Worm (Caenorhabditis elegans) whole organism, L1 larva: ENCODE data around the gene str-130.

Source experiments
- C16A3.4 ChIP-seq: fragments of 150-350 bp; optimal IDR thresholded peaks from 2 replicates; lab custom pipeline; 2014; ENCODE audit warnings: missing biosample characterization, missing genetic modification characterization
- alr-1 ChIP-seq: fragments of 200-800 bp; sonication (Bioruptor generic); optimal IDR thresholded peaks from 2 replicates; lab custom pipeline; 2018; ENCODE audit warnings: borderline replicate concordance, mild to moderate bottlenecking, missing genetic modification characterization, missing compliant biosample characterization
- aly-2 ChIP-seq: fragments of 150-350 bp; optimal IDR thresholded peaks from 2 replicates; lab custom pipeline; 2014; ENCODE audit warnings: missing biosample characterization, missing genetic modification characterization
- blmp-1 ChIP-seq: fragments of 150-350 bp; optimal IDR thresholded peaks from 2 replicates; lab custom pipeline; 2014; ENCODE audit warnings: missing biosample characterization, missing genetic modification characterization
- ceh-88 ChIP-seq: fragments of 200-800 bp; sonication (Bioruptor generic); IDR thresholded peaks from 2 replicates; pipeline ENCODE4 v1.3.6; 2022; ENCODE audit warnings: missing genetic modification characterization, missing compliant biosample characterization
- dpl-1 ChIP-seq, 3 experiments: fragments of 150-350 bp in 2 of 3; sonication (generic microtip) in 1 of 3; optimal IDR thresholded peaks; 2 replicates each; lab custom pipeline; 2014 to 2017; ENCODE audit warnings: missing biosample characterization in 3 of 3, missing genetic modification characterization in 3 of 3, missing genetic modification reagents in 3 of 3
- dsc-1 ChIP-seq: sonication (generic microtip); optimal IDR thresholded peaks from 2 replicates; lab custom pipeline; 2016; ENCODE audit warnings: mild to moderate bottlenecking, missing genetic modification characterization, missing compliant biosample characterization
- efl-1 ChIP-seq, 4 experiments: fragments of 150-350 bp; optimal IDR thresholded peaks in 3 of 4; peaks in 1 of 4; 1 replicate in 1 of 4; 2 replicates in 3 of 4; lab custom pipeline; 2014; ENCODE audit warnings: missing biosample characterization in 2 of 4, missing genetic modification characterization in 2 of 4, missing genetic modification reagents in 2 of 4
- efl-3 ChIP-seq: fragments of 200-800 bp; sonication (Bioruptor generic); optimal IDR thresholded peaks from 2 replicates; lab custom pipeline; 2018; ENCODE audit warnings: mild to moderate bottlenecking, missing genetic modification characterization, missing compliant biosample characterization
- egl-13 ChIP-seq: sonication (generic microtip); optimal IDR thresholded peaks from 2 replicates; lab custom pipeline; 2016; ENCODE audit warnings: missing genotype, missing genetic modification reagents, missing genetic modification characterization, missing compliant biosample characterization
- elt-2 ChIP-seq: sonication (generic microtip); optimal IDR thresholded peaks from 2 replicates; lab custom pipeline; 2016; ENCODE audit warnings: missing genetic modification characterization, mild to moderate bottlenecking, inconsistent platforms, missing compliant biosample characterization, missing genetic modification reagents
- elt-3 ChIP-seq, 6 experiments: fragments of 150-350 bp in 1 of 6; sonication (generic microtip); optimal IDR thresholded peaks; 2 replicates each; lab custom pipeline; 2017 to 2018; ENCODE audit warnings: missing biosample characterization in 6 of 6, missing genetic modification characterization in 6 of 6, inconsistent platforms in 1 of 6
- fkh-10 ChIP-seq: sonication (generic microtip); optimal IDR thresholded peaks from 2 replicates; lab custom pipeline; 2017; ENCODE audit warnings: missing biosample characterization, missing genetic modification reagents, missing genetic modification characterization
- fkh-4 ChIP-seq: sonication (generic microtip); optimal IDR thresholded peaks from 2 replicates; lab custom pipeline; 2016; ENCODE audit warnings: missing compliant biosample characterization, missing genetic modification characterization, borderline replicate concordance
- hlh-4 ChIP-seq: sonication (generic microtip); optimal IDR thresholded peaks from 2 replicates; lab custom pipeline; 2016; ENCODE audit warnings: mild to moderate bottlenecking, missing genetic modification characterization, missing compliant biosample characterization
- irx-1 ChIP-seq: sonication (generic microtip); optimal IDR thresholded peaks from 2 replicates; lab custom pipeline; 2016; ENCODE audit warnings: missing genetic modification characterization, missing compliant biosample characterization
- isw-1 ChIP-seq: fragments of 200-800 bp; sonication (Bioruptor generic); IDR thresholded peaks from 2 replicates; pipeline ENCODE4 v1.3.6; 2022; ENCODE audit warnings: missing genetic modification characterization, missing compliant biosample characterization
- jun-1 ChIP-seq: fragments of 150-350 bp; optimal IDR thresholded peaks from 2 replicates; lab custom pipeline; 2014; ENCODE audit warnings: missing biosample characterization, missing genetic modification reagents, missing genetic modification characterization
- lin-14 ChIP-seq: fragments of 200-800 bp; sonication (Bioruptor generic); optimal IDR thresholded peaks from 2 replicates; lab custom pipeline; 2018; ENCODE audit warnings: mild to moderate bottlenecking, missing genetic modification characterization, moderate library complexity, missing compliant biosample characterization
- lin-15B ChIP-seq: fragments of 150-350 bp; sonication (generic microtip); optimal IDR thresholded peaks from 3 replicates; lab custom pipeline; 2014; ENCODE audit warnings: missing biosample characterization, missing genetic modification characterization
- lin-35 ChIP-seq, 2 experiments: fragments of 150-350 bp; optimal IDR thresholded peaks; 2 replicates each; lab custom pipeline; 2014; ENCODE audit warnings: missing biosample characterization in 2 of 2, missing genetic modification characterization in 2 of 2, missing genetic modification reagents in 2 of 2
- lir-3 ChIP-seq: sonication (generic microtip); optimal IDR thresholded peaks from 2 replicates; lab custom pipeline; 2016; ENCODE audit warnings: mild to moderate bottlenecking, missing genetic modification characterization, moderate library complexity, missing compliant biosample characterization; ENCODE audit not compliant: poor library complexity
- lsy-2 ChIP-seq, 2 experiments: fragments of 150-350 bp; optimal IDR thresholded peaks; 2 replicates each; lab custom pipeline; 2014; ENCODE audit warnings: missing biosample characterization in 2 of 2, missing genetic modification characterization in 2 of 2
- mab-9 ChIP-seq: fragments of 200-800 bp; sonication (Bioruptor generic); IDR thresholded peaks from 2 replicates; pipeline ENCODE4 v1.3.6; 2022; ENCODE audit warnings: missing genetic modification reagents, missing genetic modification characterization, missing compliant biosample characterization
- mdl-1 ChIP-seq, 2 experiments: fragments of 150-350 bp; optimal IDR thresholded peaks; 2 replicates each; lab custom pipeline; 2014 to 2017; ENCODE audit warnings: missing biosample characterization in 2 of 2, missing genetic modification characterization in 2 of 2, inconsistent platforms in 1 of 2
- mef-2 ChIP-seq: fragments of 150-350 bp; optimal IDR thresholded peaks from 2 replicates; lab custom pipeline; 2014; ENCODE audit warnings: missing biosample characterization, missing genetic modification characterization
- mep-1 ChIP-seq: fragments of 150-350 bp; optimal IDR thresholded peaks from 2 replicates; lab custom pipeline; 2014; ENCODE audit warnings: missing biosample characterization, missing genetic modification characterization
- nhr-237 ChIP-seq: fragments of 150-350 bp; optimal IDR thresholded peaks from 2 replicates; lab custom pipeline; 2014; ENCODE audit warnings: missing biosample characterization, missing genetic modification characterization
- nhr-47 ChIP-seq: sonication (generic microtip); optimal IDR thresholded peaks from 2 replicates; lab custom pipeline; 2016; ENCODE audit warnings: mild to moderate bottlenecking, missing genetic modification characterization, moderate library complexity, missing compliant biosample characterization
- nhr-77 ChIP-seq: fragments of 150-350 bp; optimal IDR thresholded peaks from 2 replicates; lab custom pipeline; 2014; ENCODE audit warnings: missing biosample characterization, missing genetic modification characterization
- nhr-85 ChIP-seq: sonication (generic microtip); peaks from one replicate; lab custom pipeline; 2016; ENCODE audit warnings: missing genetic modification characterization, inconsistent platforms, missing compliant biosample characterization
- pag-3 ChIP-seq: sonication (generic microtip); optimal IDR thresholded peaks from 2 replicates; lab custom pipeline; 2017; ENCODE audit warnings: missing genetic modification characterization, mild to moderate bottlenecking, missing compliant biosample characterization, antibody characterized with exemption, borderline replicate concordance; ENCODE audit not compliant: insufficient read depth
- rnt-1 ChIP-seq: sonication (generic microtip); optimal IDR thresholded peaks from 2 replicates; lab custom pipeline; 2016; ENCODE audit warnings: mild to moderate bottlenecking, missing genetic modification characterization, moderate library complexity, missing compliant biosample characterization
- skn-1 ChIP-seq: fragments of 150-350 bp; optimal IDR thresholded peaks from 2 replicates; lab custom pipeline; 2014; ENCODE audit warnings: missing biosample characterization, missing genetic modification characterization
- snu-23 ChIP-seq: sonication (generic microtip); optimal IDR thresholded peaks from 2 replicates; lab custom pipeline; 2016; ENCODE audit warnings: missing genetic modification characterization, missing compliant biosample characterization
- swsn-7 ChIP-seq: sonication (generic microtip); optimal IDR thresholded peaks from 2 replicates; lab custom pipeline; 2016; ENCODE audit warnings: missing genetic modification characterization, missing compliant biosample characterization
- tbx-2 ChIP-seq: sonication (generic microtip); optimal IDR thresholded peaks from 2 replicates; lab custom pipeline; 2016; ENCODE audit warnings: missing genetic modification characterization, missing compliant biosample characterization
- unc-130 ChIP-seq: fragments of 150-350 bp; optimal IDR thresholded peaks from 2 replicates; lab custom pipeline; 2017; ENCODE audit warnings: missing biosample characterization, missing genetic modification characterization, inconsistent platforms
- unc-30 ChIP-seq: sonication (generic microtip); optimal IDR thresholded peaks from 2 replicates; lab custom pipeline; 2017; ENCODE audit warnings: missing biosample characterization, missing genetic modification characterization
- unc-86 ChIP-seq: sonication (generic microtip); optimal IDR thresholded peaks from 2 replicates; lab custom pipeline; 2016; ENCODE audit warnings: missing genetic modification characterization, missing compliant biosample characterization
- xbp-1 ChIP-seq: sonication (generic microtip); optimal IDR thresholded peaks from 2 replicates; lab custom pipeline; 2016; ENCODE audit warnings: missing genetic modification characterization, missing compliant biosample characterization
- zip-4 ChIP-seq: fragments of 200-800 bp; sonication (Bioruptor generic); optimal IDR thresholded peaks from 2 replicates; lab custom pipeline; 2018; ENCODE audit warnings: mild to moderate bottlenecking, missing genetic modification characterization, moderate library complexity, missing compliant biosample characterization
- ztf-11 ChIP-seq, 2 experiments: sonication (generic microtip); optimal IDR thresholded peaks; 2 replicates each; lab custom pipeline; 2016 to 2017; ENCODE audit warnings: missing genetic modification characterization in 2 of 2, missing biosample characterization in 1 of 2, missing compliant biosample characterization in 1 of 2
- ztf-4 ChIP-seq: fragments of 150-350 bp; optimal IDR thresholded peaks from 2 replicates; lab custom pipeline; 2014; ENCODE audit warnings: missing biosample characterization, missing genetic modification characterization

str-130 gene

ce11 chrV:8090595-8090994 is at the start of gene str-130:
str-130 (minus strand) TSS chrV:8090695.
- TF ChIP-seq fkh-10 (GFP tag; lab: Kevin White, UChicago) (no peak), mab-9 (no peak), efl-3 (GFP tag; lab: Kevin White, UChicago) (no peak), fkh-4 (tag; lab: Kevin White, UChicago) (no peak)

ce11 chrV:8132926-8133325 is 42.4 kb upstream of the str-130 start, which contains the start of gene D1014.4:
D1014.4 (plus strand) TSS chrV:8133226.
- TF ChIP-seq elt-2 (tag; lab: Kevin White, UChicago): peak; percentile 21
- TF ChIP-seq C16A3.4: no peak
- TF ChIP-seq egl-13 (tag; lab: Kevin White, UChicago): no peak
- TF ChIP-seq ztf-11 (tag; optimal IDR thresholded peaks at IDR 0.05; lab: Kevin White, UChicago): no peak
- no peak for TF ChIP-seq elt-3 (tag; optimal IDR thresholded peaks at IDR 0.05; lab: Kevin White, UChicago)
- TF ChIP-seq nhr-85 (tag; lab: Kevin White, UChicago): peak; percentile 15
- peak in 1 of 2 experiments; percentile 15 for TF ChIP-seq lin-35 (GFP tag; optimal IDR thresholded peaks at IDR 0.05; lab: Kevin White, UChicago)
- TF ChIP-seq dpl-1 (GFP tag; optimal IDR thresholded peaks at IDR 0.05; lab: Kevin White, UChicago): no peak
- TF ChIP-seq hlh-4 (tag; lab: Kevin White, UChicago): no peak
- no peak for TF ChIP-seq unc-30 (tag; lab: Kevin White, UChicago)

- TF ChIP-seq unc-130: no peak
- no peak for TF ChIP-seq mep-1
- TF ChIP-seq efl-3 (GFP tag; lab: Kevin White, UChicago): no peak
- no peak for TF ChIP-seq zip-4 (GFP tag; lab: Kevin White, UChicago)
- TF ChIP-seq ceh-88: no peak
- TF ChIP-seq unc-86 (tag; lab: Kevin White, UChicago): no peak
- no peak for TF ChIP-seq pag-3 (tag; lab: Kevin White, UChicago)
- no peak for TF ChIP-seq snu-23 (GFP tag; lab: Kevin White, UChicago)
- TF ChIP-seq ztf-4: no peak
- TF ChIP-seq aly-2 (tag; lab: Kevin White, UChicago): no peak
Measured at ce11 chrV:8131628-8132027, 41.1 kb upstream of the str-130 start.

DNA sequence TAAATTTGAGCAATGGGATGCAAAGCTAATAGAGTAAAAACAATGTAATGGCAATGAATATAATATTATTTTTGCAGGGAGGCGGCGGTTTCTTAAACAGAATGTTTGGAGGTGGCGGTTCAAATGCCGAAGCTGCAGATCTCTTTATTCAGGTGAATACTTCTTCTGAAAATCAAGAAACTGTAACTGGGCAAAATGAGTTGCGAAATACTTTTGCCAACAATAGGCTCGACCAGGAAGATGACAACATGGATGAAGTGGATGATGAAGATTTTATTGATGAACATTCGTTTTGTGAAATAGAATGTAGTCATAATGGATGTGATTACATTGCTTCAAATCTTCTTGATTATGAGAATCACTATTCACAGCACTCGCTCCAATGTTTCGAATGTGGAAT is 40.3 kb upstream of the str-130 start:
- no peak for TF ChIP-seq lsy-2 (tag; optimal IDR thresholded peaks at IDR 0.05; lab: Kevin White, UChicago)
- TF ChIP-seq unc-30 (tag; lab: Kevin White, UChicago): no peak
- no peak for TF ChIP-seq alr-1 (tag; lab: Kevin White, UChicago)

- TF ChIP-seq isw-1 (GFP tag; lab: Robert Waterston, UW) (peak; percentile 58), skn-1 (tag; lab: Kevin White, UChicago) (peak; percentile 81), xbp-1 (tag; lab: Kevin White, UChicago) (peak; percentile 74), lsy-2 (tag; optimal IDR thresholded peaks at IDR 0.05; lab: Kevin White, UChicago) (peak; percentile 45 to 49), nhr-77 (tag; lab: Kevin White, UChicago) (no peak), dsc-1 (tag; lab: Kevin White, UChicago) (no peak), fkh-10 (GFP tag; lab: Kevin White, UChicago) (peak; percentile 7), swsn-7 (tag; lab: Kevin White, UChicago) (peak; percentile 5), irx-1 (tag; lab: Kevin White, UChicago) (no peak), nhr-47 (peak; percentile 51), lir-3 (tag; lab: Kevin White, UChicago) (peak; percentile 33), rnt-1 (tag; lab: Kevin White, UChicago) (peak; percentile 34), mdl-1 (tag; optimal IDR thresholded peaks at IDR 0.05; lab: Kevin White, UChicago) (peak in 1 of 2 experiments; percentile 17), nhr-237 (tag; lab: Kevin White, UChicago) (no peak), ztf-4 (no peak), lin-15B (tag; lab: Kevin White, UChicago) (peak; percentile 52), tbx-2 (tag; lab: Kevin White, UChicago) (peak; percentile 6), efl-1 (optimal IDR thresholded peaks at IDR 0.05; lab: Kevin White, UChicago) (peak; percentile 43 to 56), efl-1 (GFP tag; optimal IDR thresholded peaks at IDR 0.05 in 1 of 2; lab: Kevin White, UChicago) (peak; percentile 29 to 95), zip-4 (GFP tag; lab: Kevin White, UChicago) (peak; percentile 75), jun-1 (tag; lab: Kevin White, UChicago) (peak; percentile 28), lin-14 (GFP tag; lab: Kevin White, UChicago) (peak; percentile 95), mef-2 (tag; lab: Kevin White, UChicago) (no peak), blmp-1 (no peak), elt-3 (tag; optimal IDR thresholded peaks at IDR 0.05; lab: Kevin White, UChicago) (no peak)
Measured at ce11 chrV:8130149-8130661, 39.7 kb upstream of the str-130 start, which contains the start of gene snap-1. snap-1 (plus strand) TSS chrV:8130611.
